Worm (Caenorhabditis elegans): Measurements from ENCODE around the gene abu-11.
A peak's percentile ranks its signal among the peaks of the same experiment; 100 is the strongest.

abu-11 gene

ce11 chrII:162182-162581 lies 32.2 kb downstream of the abu-11 start, which contains the start of gene etr-1 (continued):
- TF ChIP-seq blmp-1 (tag; optimal IDR thresholded peaks at IDR 0.05): peak; percentile 73
- no peak for TF ChIP-seq nhr-85 (tag)
- TF ChIP-seq pax-3 (tag; optimal IDR thresholded peaks at IDR 0.05): no peak
- no peak for TF ChIP-seq ceh-63 (GFP tag; optimal IDR thresholded peaks at IDR 0.05)
- no peak for TF ChIP-seq fkh-4 (tag; optimal IDR thresholded peaks at IDR 0.05; ENCODE audit: borderline replicate concordance)
- no peak for TF ChIP-seq ztf-4 (tag; optimal IDR thresholded peaks at IDR 0.05)
- TF ChIP-seq alr-1 (tag; optimal IDR thresholded peaks at IDR 0.05; ENCODE audit: borderline replicate concordance): no peak
- TF ChIP-seq isw-1 (GFP tag; IDR thresholded peaks at IDR 0.05): no peak
- TF ChIP-seq mef-2 (tag; optimal IDR thresholded peaks at IDR 0.05): no peak
- TF ChIP-seq fkh-8 (tag; optimal IDR thresholded peaks at IDR 0.05): no peak
- no peak for TF ChIP-seq ceh-88 (GFP tag; IDR thresholded peaks at IDR 0.05)
- TF ChIP-seq elt-3 (tag; optimal IDR thresholded peaks at IDR 0.05): peak; percentile 21 to 96 (median 79)
- TF ChIP-seq sptf-1 (tag; optimal IDR thresholded peaks at IDR 0.05): no peak
- peak; percentile 55 for TF ChIP-seq jun-1 (tag; optimal IDR thresholded peaks at IDR 0.05)
- no peak for TF ChIP-seq sup-37 (GFP tag; optimal IDR thresholded peaks at IDR 0.05)
- no peak for TF ChIP-seq egl-27 (tag; optimal IDR thresholded peaks at IDR 0.05)
- peak in 1 of 2 experiments; percentile 53 for TF ChIP-seq lin-35 (GFP tag; optimal IDR thresholded peaks at IDR 0.05)
- no peak for TF ChIP-seq C16A3.4 (tag; optimal IDR thresholded peaks at IDR 0.05)
- no peak for TF ChIP-seq hlh-17 (GFP tag; optimal IDR thresholded peaks at IDR 0.05; ENCODE audit: borderline replicate concordance)
- TF ChIP-seq xbp-1 (tag; optimal IDR thresholded peaks at IDR 0.05): no peak
- TF ChIP-seq tbx-2 (tag; optimal IDR thresholded peaks at IDR 0.05): no peak
- no peak for TF ChIP-seq C34B4.2 (tag; optimal IDR thresholded peaks at IDR 0.05)
- peak; percentile 26 for TF ChIP-seq tlp-1 (tag; optimal IDR thresholded peaks at IDR 0.05)
- TF ChIP-seq nhr-76 (tag; optimal IDR thresholded peaks at IDR 0.05): no peak
- peak; percentile 25 for TF ChIP-seq unc-130 (tag; optimal IDR thresholded peaks at IDR 0.05)
- TF ChIP-seq nhr-237 (tag; optimal IDR thresholded peaks at IDR 0.05): no peak
- no peak for TF ChIP-seq aha-1 (tag; optimal IDR thresholded peaks at IDR 0.05)
- no peak for TF ChIP-seq lir-3 (tag; optimal IDR thresholded peaks at IDR 0.05; ENCODE audit: poor library complexity)
- no peak for TF ChIP-seq lin-39 (tag; optimal IDR thresholded peaks at IDR 0.05)
- no peak for TF ChIP-seq rnt-1 (tag; optimal IDR thresholded peaks at IDR 0.05)

- TF ChIP-seq fkh-10 (GFP tag; optimal IDR thresholded peaks at IDR 0.05) (no peak), snpc-4 (tag; optimal IDR thresholded peaks at IDR 0.05) (no peak), lir-3 (tag; optimal IDR thresholded peaks at IDR 0.05; ENCODE audit: poor library complexity) (no peak), nhr-19 (GFP tag; conservative IDR thresholded peaks at IDR 0.05) (peak; percentile 51), lin-39 (tag; optimal IDR thresholded peaks at IDR 0.05) (peak; percentile 8), rnt-1 (tag; optimal IDR thresholded peaks at IDR 0.05) (peak; percentile 72), lsy-2 (tag; optimal IDR thresholded peaks at IDR 0.05) (peak; percentile 31 to 41), ets-5 (GFP tag; IDR thresholded peaks at IDR 0.05) (no peak), lin-14 (GFP tag; optimal IDR thresholded peaks at IDR 0.05) (peak; percentile 77), nhr-237 (tag; optimal IDR thresholded peaks at IDR 0.05) (no peak), efl-1 (optimal IDR thresholded peaks at IDR 0.05) (peak in 1 of 2 experiments; percentile 22), efl-1 (GFP tag; optimal IDR thresholded peaks at IDR 0.05 in 1 of 2) (peak in 1 of 2 experiments; percentile 92), xbp-1 (tag; optimal IDR thresholded peaks at IDR 0.05) (peak; percentile 47), dsc-1 (tag; optimal IDR thresholded peaks at IDR 0.05) (peak; percentile 32), nhr-20 (tag; optimal IDR thresholded peaks at IDR 0.05) (peak; percentile 19), ama-1 (optimal IDR thresholded peaks at IDR 0.05) (no peak), nhr-71 (tag; optimal IDR thresholded peaks at IDR 0.05) (peak; percentile 71), tbx-2 (tag; optimal IDR thresholded peaks at IDR 0.05) (peak; percentile 4), snu-23 (GFP tag; optimal IDR thresholded peaks at IDR 0.05) (peak; percentile 48)
These were observed 33.1 kb downstream of the abu-11 start for ce11 chrII:161275-161674.

Data from whole organism, L1 larva.